Fruit fly (Drosophila melanogaster) whole organism, wandering third instar larva: ENCODE results near the gene Nep6.

Experiments used
- Abd-B ChIP-seq: fragments of >200 bp; optimal IDR thresholded peaks from 2 replicates; lab custom pipeline; 2017; ENCODE audit warnings: missing biosample characterization, missing genetic modification characterization
- CG32264 ChIP-seq: fragments of 200-800 bp; sonication (Bioruptor generic); optimal IDR thresholded peaks from 2 replicates; lab custom pipeline; 2016; ENCODE audit warnings: missing biosample characterization, missing genetic modification characterization
- CG9705 ChIP-seq: fragments of 200-800 bp; sonication (Bioruptor generic); optimal IDR thresholded peaks from 2 replicates; lab custom pipeline; 2018; ENCODE audit warnings: missing biosample characterization, mild to moderate bottlenecking, missing genetic modification characterization
- CrebA ChIP-seq: fragments of 200-800 bp; sonication (Bioruptor generic); optimal IDR thresholded peaks from 2 replicates; lab custom pipeline; 2016; ENCODE audit warnings: missing biosample characterization, mild to moderate bottlenecking, missing genetic modification characterization, borderline replicate concordance
- Dfd ChIP-seq: fragments of >200 bp; optimal IDR thresholded peaks from 2 replicates; lab custom pipeline; 2017; ENCODE audit warnings: missing biosample characterization, missing genetic modification characterization
- Dif ChIP-seq: fragments of 200-275, 200-300 bp; sonication (Bioruptor generic); optimal IDR thresholded peaks from 2 replicates; lab custom pipeline; 2018; ENCODE audit warnings: missing biosample characterization, missing genetic modification characterization; ENCODE audit not compliant: partially characterized antibody
- GATAd ChIP-seq: sonication (Bioruptor generic); optimal IDR thresholded peaks from 2 replicates; lab custom pipeline; 2016; ENCODE audit warnings: missing biosample characterization, missing genetic modification characterization
- HLH106 ChIP-seq: fragments of 200-800 bp; optimal IDR thresholded peaks from 3 replicates; lab custom pipeline; 2019; ENCODE audit warnings: missing biosample characterization, mild to moderate bottlenecking, missing genetic modification characterization, moderate library complexity
- Hnf4 ChIP-seq: fragments of 200-800 bp; sonication (Bioruptor generic); optimal IDR thresholded peaks from 2 replicates; lab custom pipeline; 2016; ENCODE audit warnings: missing biosample characterization, mild to moderate bottlenecking, missing genetic modification characterization
- Hr78 ChIP-seq: fragments of >200 bp; optimal IDR thresholded peaks from 2 replicates; lab custom pipeline; 2017; ENCODE audit warnings: missing biosample characterization, missing genetic modification characterization
- Hr83 ChIP-seq: fragments of 200-300 bp; sonication (Bioruptor generic); optimal IDR thresholded peaks from 2 replicates; lab custom pipeline; 2016; ENCODE audit warnings: missing biosample characterization, mild to moderate bottlenecking, missing genetic modification characterization, moderate library complexity; ENCODE audit not compliant: poor library complexity, severe bottlenecking
- Jra ChIP-seq: sonication (Bioruptor generic); optimal IDR thresholded peaks from 2 replicates; lab custom pipeline; 2016; ENCODE audit warnings: missing biosample characterization, missing genetic modification characterization
- Mio ChIP-seq: sonication (Bioruptor generic); optimal IDR thresholded peaks from 2 replicates; lab custom pipeline; 2016; ENCODE audit warnings: missing biosample characterization, missing genetic modification characterization
- Myc ChIP-seq: fragments of >200 bp; optimal IDR thresholded peaks from 2 replicates; lab custom pipeline; 2017
- N ChIP-seq: fragments of >200 bp; optimal IDR thresholded peaks from 2 replicates; lab custom pipeline; 2018; ENCODE audit warnings: missing biosample characterization, missing external identifiers, missing genetic modification characterization
- OdsH ChIP-seq: fragments of 200-800 bp; sonication (Bioruptor generic); optimal IDR thresholded peaks from 2 replicates; lab custom pipeline; 2016; ENCODE audit warnings: missing biosample characterization, mild to moderate bottlenecking, missing genetic modification characterization
- Rel ChIP-seq, 2 experiments: fragments of 200-800 bp; sonication (Bioruptor generic) in 1 of 2; optimal IDR thresholded peaks; 2 replicates in 1 of 2; 3 replicates in 1 of 2; lab custom pipeline; 2016 to 2019; ENCODE audit warnings: mild to moderate bottlenecking in 2 of 2, missing biosample characterization in 2 of 2, missing genetic modification characterization in 2 of 2, moderate library complexity in 1 of 2
- Sp1 ChIP-seq: fragments of 200-800 bp; sonication (Bioruptor generic); optimal IDR thresholded peaks from 3 replicates; lab custom pipeline; 2019; ENCODE audit warnings: missing biosample characterization, mild to moderate bottlenecking, missing genetic modification characterization, moderate library complexity
- Vsx2 ChIP-seq: fragments of 200-300, 225-300 bp; sonication (Bioruptor generic); optimal IDR thresholded peaks from 2 replicates; lab custom pipeline; 2018; ENCODE audit warnings: missing biosample characterization, missing genetic modification characterization; ENCODE audit not compliant: partially characterized antibody
- br ChIP-seq: fragments of 200-800 bp; sonication (Bioruptor generic); optimal IDR thresholded peaks from 2 replicates; lab custom pipeline; 2016; ENCODE audit warnings: missing biosample characterization, missing genetic modification characterization
- brk ChIP-seq: fragments of 200-800 bp; sonication (Bioruptor generic); optimal IDR thresholded peaks from 2 replicates; lab custom pipeline; 2016; ENCODE audit warnings: missing biosample characterization, mild to moderate bottlenecking, missing genetic modification characterization
- dl ChIP-seq, 2 experiments: fragments of 175-275, 200-275 bp in 1 of 2; fragments of 200-275 bp in 1 of 2; sonication (Bioruptor generic); optimal IDR thresholded peaks; lab custom pipeline; 2018; ENCODE audit warnings: mild to moderate bottlenecking in 2 of 2, missing biosample characterization in 2 of 2, missing genetic modification characterization in 2 of 2, moderate library complexity in 2 of 2; ENCODE audit not compliant: partially characterized antibody in 2 of 2, insufficient read depth in 1 of 2
- dmrt93B ChIP-seq: fragments of 200-800 bp; sonication (Bioruptor generic); optimal IDR thresholded peaks from 2 replicates; lab custom pipeline; 2018; ENCODE audit warnings: missing biosample characterization, mild to moderate bottlenecking, missing genetic modification characterization
- dsf ChIP-seq: sonication (Bioruptor generic); optimal IDR thresholded peaks from 2 replicates; lab custom pipeline; 2016; ENCODE audit warnings: missing biosample characterization, missing genetic modification characterization, borderline replicate concordance
- ey ChIP-seq: fragments of 200-800 bp; sonication (Bioruptor generic); optimal IDR thresholded peaks from 2 replicates; lab custom pipeline; 2016; ENCODE audit warnings: missing biosample characterization, missing genetic modification characterization
- foxo ChIP-seq, 2 experiments: fragments of 200-800 bp; sonication (Bioruptor generic); optimal IDR thresholded peaks; 2 replicates in 1 of 2; 3 replicates in 1 of 2; lab custom pipeline; 2016 to 2017; ENCODE audit warnings: missing biosample characterization in 2 of 2, missing genetic modification characterization in 2 of 2
- fru ChIP-seq: fragments of 200-800 bp; sonication (Bioruptor generic); optimal IDR thresholded peaks from 3 replicates; lab custom pipeline; 2016; ENCODE audit warnings: missing biosample characterization, mild to moderate bottlenecking, missing genetic modification characterization
- h ChIP-seq: fragments of 200-800 bp; sonication (Bioruptor generic); optimal IDR thresholded peaks from 3 replicates; lab custom pipeline; 2016; ENCODE audit warnings: missing biosample characterization, mild to moderate bottlenecking, missing genetic modification characterization
- jim ChIP-seq: fragments of 175-275, 200-325 bp; sonication (Bioruptor generic); optimal IDR thresholded peaks from 2 replicates; lab custom pipeline; 2016; ENCODE audit warnings: missing biosample characterization, mild to moderate bottlenecking, missing genetic modification characterization
- lola ChIP-seq: fragments of >200 bp; optimal IDR thresholded peaks from 2 replicates; lab custom pipeline; 2017; ENCODE audit warnings: missing biosample characterization, missing genetic modification characterization
- pan ChIP-seq: fragments of >200 bp; optimal IDR thresholded peaks from 2 replicates; lab custom pipeline; 2017
- psq ChIP-seq: fragments of 200-800 bp; sonication (Bioruptor generic); optimal IDR thresholded peaks from 3 replicates; lab custom pipeline; 2017; ENCODE audit warnings: missing biosample characterization, mild to moderate bottlenecking, missing genetic modification characterization, moderate library complexity
- rgr ChIP-seq: fragments of 200-800 bp; sonication (Bioruptor generic); optimal IDR thresholded peaks from 3 replicates; lab custom pipeline; 2016; ENCODE audit warnings: missing biosample characterization, mild to moderate bottlenecking, missing genetic modification characterization
- sage ChIP-seq: fragments of 200-800 bp; sonication (Bioruptor generic); optimal IDR thresholded peaks from 2 replicates; lab custom pipeline; 2016; ENCODE audit warnings: missing biosample characterization, mild to moderate bottlenecking, missing genetic modification characterization
- sv ChIP-seq: fragments of 200-800 bp; sonication (Bioruptor generic); optimal IDR thresholded peaks from 3 replicates; lab custom pipeline; 2016; ENCODE audit warnings: missing biosample characterization, missing genetic modification characterization
- tai ChIP-seq: sonication (Bioruptor generic); optimal IDR thresholded peaks from 2 replicates; lab custom pipeline; 2016; ENCODE audit warnings: missing biosample characterization, missing genetic modification characterization
- usp ChIP-seq: fragments of >200 bp; optimal IDR thresholded peaks from 2 replicates; lab custom pipeline; 2017; ENCODE audit warnings: missing biosample characterization, missing genetic modification characterization
- woc ChIP-seq: sonication (Bioruptor generic); optimal IDR thresholded peaks from 2 replicates; lab custom pipeline; 2016; ENCODE audit warnings: missing biosample characterization, mild to moderate bottlenecking, missing genetic modification characterization

Gene Nep6

dm6 chrX:12755017-12755563, 46.4 kb upstream of the Nep6 start:
- TF ChIP-seq Abd-B (GFP tag; lab: Kevin White, UChicago) (no peak), Hr78 (GFP tag; lab: Kevin White, UChicago) (no peak), N (GFP tag; lab: Kevin White, UChicago) (no peak), CG32264 (GFP tag; lab: Kevin White, UChicago) (peak; percentile 82), HLH106 (tag; lab: Kevin White, UChicago) (peak; percentile 96), h (GFP tag; lab: Kevin White, UChicago) (peak; percentile 94), dmrt93B (GFP tag; lab: Kevin White, UChicago) (peak; percentile 83), rgr (GFP tag; lab: Kevin White, UChicago) (peak; percentile 91), Jra (GFP tag; lab: Kevin White, UChicago) (peak; percentile 73), fru (GFP tag; lab: Kevin White, UChicago) (peak; percentile 96), Mio (GFP tag; lab: Kevin White, UChicago) (peak; percentile 31), Dfd (GFP tag; lab: Kevin White, UChicago) (no peak), woc (GFP tag; lab: Kevin White, UChicago) (peak; percentile 97), Rel (GFP tag; optimal IDR thresholded peaks at IDR 0.05; lab: Kevin White, UChicago) (no peak), Rel (tag; optimal IDR thresholded peaks at IDR 0.05; lab: Kevin White, UChicago) (peak; percentile 80), lola (GFP tag; lab: Kevin White, UChicago) (no peak), Hr83 (GFP tag; lab: Kevin White, UChicago) (peak; percentile 51), foxo (GFP tag; optimal IDR thresholded peaks at IDR 0.05; lab: Kevin White, UChicago) (peak; percentile 70 to 96), psq (GFP tag; lab: Kevin White, UChicago) (peak; percentile 97), sv (GFP tag; lab: Kevin White, UChicago) (no peak), jim (GFP tag; lab: Kevin White, UChicago) (peak; percentile 80), Vsx2 (peak; percentile 32), br (GFP tag; lab: Kevin White, UChicago) (peak; percentile 94), usp (GFP tag; lab: Kevin White, UChicago) (no peak), ey (GFP tag; lab: Kevin White, UChicago) (peak; percentile 95), CG9705 (GFP tag; lab: Kevin White, UChicago) (peak; percentile 89), Dif (GFP tag; lab: Kevin White, UChicago) (peak; percentile 73), pan (lab: Kevin White, UChicago) (no peak), brk (GFP tag; lab: Kevin White, UChicago) (peak; percentile 82), Sp1 (GFP tag; lab: Kevin White, UChicago) (peak; percentile 96), Myc (lab: Kevin White, UChicago) (no peak), OdsH (GFP tag; lab: Kevin White, UChicago) (peak; percentile 90), CrebA (GFP tag; lab: Kevin White, UChicago) (peak; percentile 34), GATAd (GFP tag; lab: Kevin White, UChicago) (peak; percentile 42), dsf (GFP tag; lab: Kevin White, UChicago) (no peak), Hnf4 (GFP tag; lab: Kevin White, UChicago) (peak; percentile 85), dl (GFP tag; optimal IDR thresholded peaks at IDR 0.05; lab: Kevin White, UChicago; ENCODE audit: insufficient read depth in 1 of 2, partially characterized antibody in 2 of 2) (peak; percentile 6 to 70), sage (GFP tag; lab: Kevin White, UChicago) (peak; percentile 81), tai (GFP tag; lab: Kevin White, UChicago) (peak; percentile 91)
